Worm (Caenorhabditis elegans) whole organism, early embryonic: ENCODE results near the gene F45E10.2.

Experiments
- B0310.2 ChIP-seq: sonication (generic microtip); optimal IDR thresholded peaks from 2 replicates; lab custom pipeline; 2016; ENCODE audit warnings: mild to moderate bottlenecking, missing genetic modification characterization, missing compliant biosample characterization
- F13C5.2 ChIP-seq: sonication (generic microtip); optimal IDR thresholded peaks from 2 replicates; lab custom pipeline; 2017; ENCODE audit warnings: mild to moderate bottlenecking, missing genetic modification characterization, inconsistent platforms, missing compliant biosample characterization
- aly-1 ChIP-seq: sonication (generic microtip); optimal IDR thresholded peaks from 2 replicates; lab custom pipeline; 2016; ENCODE audit warnings: missing genetic modification characterization, missing compliant biosample characterization
- ama-1 ChIP-seq: fragments of 150-350 bp; optimal IDR thresholded peaks from 2 replicates; lab custom pipeline; 2014
- ceh-13 ChIP-seq: fragments of 200-800 bp; sonication (Bioruptor generic); optimal IDR thresholded peaks from 2 replicates; lab custom pipeline; 2018; ENCODE audit warnings: mild to moderate bottlenecking, missing genetic modification characterization, missing compliant biosample characterization
- ceh-36 ChIP-seq: sonication (generic microtip); optimal IDR thresholded peaks from 2 replicates; lab custom pipeline; 2016; ENCODE audit warnings: missing genetic modification characterization, inconsistent platforms, missing compliant biosample characterization
- ets-7 ChIP-seq: sonication (generic microtip); optimal IDR thresholded peaks from 2 replicates; lab custom pipeline; 2016; ENCODE audit warnings: missing genotype, missing genetic modification characterization, missing compliant biosample characterization
- flt-1 ChIP-seq: fragments of 200-800 bp; sonication (Bioruptor generic); IDR thresholded peaks from 2 replicates; pipeline ENCODE4 v1.3.6; 2022; ENCODE audit warnings: missing genetic modification characterization, missing compliant biosample characterization
- hmbx-1 ChIP-seq: sonication (generic microtip); optimal IDR thresholded peaks from 2 replicates; lab custom pipeline; 2016; ENCODE audit warnings: mild to moderate bottlenecking, missing genetic modification characterization, missing compliant biosample characterization
- hmg-4 ChIP-seq: fragments of 200-800 bp; sonication (Bioruptor generic); optimal IDR thresholded peaks from 2 replicates; lab custom pipeline; 2018; ENCODE audit warnings: mild to moderate bottlenecking, missing genetic modification characterization, missing compliant biosample characterization
- hnd-1 ChIP-seq: sonication (generic microtip); optimal IDR thresholded peaks from 2 replicates; lab custom pipeline; 2016; ENCODE audit warnings: missing genetic modification characterization, missing compliant biosample characterization
- pes-1 ChIP-seq: fragments of 200-800 bp; sonication (Bioruptor generic); IDR thresholded peaks from 2 replicates; pipeline ENCODE4 v1.3.6; 2022; ENCODE audit warnings: missing genetic modification reagents, missing genetic modification characterization, missing compliant biosample characterization
- scrt-1 ChIP-seq: fragments of 200-800 bp; sonication (Bioruptor generic); IDR thresholded peaks from 2 replicates; pipeline ENCODE4 v1.3.6; 2022; ENCODE audit warnings: missing genetic modification characterization, missing compliant biosample characterization
- sea-1 ChIP-seq: fragments of 200-800 bp; sonication (Bioruptor generic); conservative IDR thresholded peaks from 2 replicates; pipeline ENCODE4 v1.3.6; 2022; ENCODE audit warnings: missing genetic modification characterization, missing compliant biosample characterization
- tbx-11 ChIP-seq: fragments of 200-800 bp; sonication (Bioruptor generic); IDR thresholded peaks from 2 replicates; pipeline ENCODE4 v1.3.6; 2022; ENCODE audit warnings: missing genetic modification characterization, missing compliant biosample characterization
- tbx-37 ChIP-seq: fragments of 200-800 bp; sonication (Bioruptor generic); conservative IDR thresholded peaks from 2 replicates; pipeline ENCODE4 v1.3.6; 2022; ENCODE audit warnings: missing genetic modification reagents, missing genetic modification characterization, missing compliant biosample characterization
- tra-4 ChIP-seq: sonication (generic microtip); optimal IDR thresholded peaks from 2 replicates; lab custom pipeline; 2017; ENCODE audit warnings: missing genetic modification characterization, missing compliant biosample characterization

F45E10.2 gene

DNA sequence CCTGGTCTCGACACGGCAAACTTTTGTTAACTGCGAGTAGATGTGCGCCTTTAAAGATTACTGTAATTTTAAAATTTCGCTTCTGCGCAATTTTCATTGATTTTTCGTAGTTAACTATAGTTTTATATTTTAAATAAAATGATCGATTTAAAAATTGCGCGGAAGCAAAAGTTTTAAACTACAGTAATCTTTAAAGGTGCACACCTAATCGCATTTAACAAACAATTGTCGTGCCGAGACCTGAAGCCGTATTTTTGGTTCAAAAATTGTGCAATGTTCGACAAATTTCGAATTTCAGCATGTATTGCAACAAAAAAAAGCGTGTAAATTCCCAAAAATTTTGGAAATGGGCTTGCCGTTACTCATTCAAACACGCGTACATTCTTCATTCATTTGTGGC is 39.3 kb upstream of the F45E10.2 start:
- TF ChIP-seq ceh-36 (tag; lab: Kevin White, UChicago) (no peak), ceh-13 (GFP tag; lab: Kevin White, UChicago) (no peak), pes-1 (GFP tag; lab: Robert Waterston, UW) (no peak), hmg-4 (GFP tag; lab: Kevin White, UChicago) (no peak), tra-4 (no peak), B0310.2 (tag; lab: Kevin White, UChicago) (no peak), ama-1 (lab: Kevin White, UChicago) (no peak), flt-1 (GFP tag; lab: Robert Waterston, UW) (no peak), aly-1 (tag; lab: Kevin White, UChicago) (no peak), sea-1 (GFP tag; lab: Robert Waterston, UW) (no peak), hnd-1 (no peak), F13C5.2 (tag; lab: Kevin White, UChicago) (no peak), ets-7 (tag; lab: Kevin White, UChicago) (no peak), scrt-1 (GFP tag; lab: Robert Waterston, UW) (no peak)

DNA sequence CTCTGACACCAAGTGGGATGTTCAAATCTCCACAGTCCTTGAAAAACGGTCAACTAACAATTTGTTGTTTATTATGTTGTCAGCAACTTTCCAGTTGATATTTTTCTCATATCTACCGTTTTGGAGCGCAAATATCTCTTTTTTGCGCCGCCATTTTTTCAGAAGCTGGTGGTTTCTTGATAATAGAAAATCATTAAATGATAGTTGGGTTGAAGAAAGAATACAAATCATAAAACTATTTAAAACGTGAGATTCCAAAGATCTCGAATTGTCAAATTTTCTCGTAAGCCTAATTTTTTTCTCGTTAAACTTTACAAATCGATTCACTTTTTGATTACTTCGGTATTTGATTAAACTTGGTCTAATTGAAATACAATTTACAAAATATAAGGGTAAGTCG is 37.3 kb upstream of the F45E10.2 start, which contains the start of gene rpl-42:
Gene rpl-42 (plus strand): TSS at position 301 of the 400 bp plus-strand sequence.
- TF ChIP-seq F13C5.2 (tag; lab: Kevin White, UChicago), result no peak
- TF ChIP-seq scrt-1 (GFP tag; lab: Robert Waterston, UW), result no peak
- no peak for TF ChIP-seq aly-1 (tag; lab: Kevin White, UChicago)
- no peak for TF ChIP-seq tra-4
- no peak for TF ChIP-seq flt-1 (GFP tag; lab: Robert Waterston, UW)
- no peak for TF ChIP-seq tbx-37
- TF ChIP-seq hmbx-1, result no peak
- no peak for TF ChIP-seq hnd-1
- TF ChIP-seq pes-1 (GFP tag; lab: Robert Waterston, UW), result no peak
- TF ChIP-seq ceh-13 (GFP tag; lab: Kevin White, UChicago), result no peak
- TF ChIP-seq sea-1 (GFP tag; lab: Robert Waterston, UW), result no peak
- TF ChIP-seq ets-7 (tag; lab: Kevin White, UChicago), result no peak
- no peak for TF ChIP-seq tbx-11 (GFP tag; lab: Robert Waterston, UW)
- no peak for TF ChIP-seq ama-1 (lab: Kevin White, UChicago)
- TF ChIP-seq ceh-36 (tag; lab: Kevin White, UChicago), result no peak

DNA sequence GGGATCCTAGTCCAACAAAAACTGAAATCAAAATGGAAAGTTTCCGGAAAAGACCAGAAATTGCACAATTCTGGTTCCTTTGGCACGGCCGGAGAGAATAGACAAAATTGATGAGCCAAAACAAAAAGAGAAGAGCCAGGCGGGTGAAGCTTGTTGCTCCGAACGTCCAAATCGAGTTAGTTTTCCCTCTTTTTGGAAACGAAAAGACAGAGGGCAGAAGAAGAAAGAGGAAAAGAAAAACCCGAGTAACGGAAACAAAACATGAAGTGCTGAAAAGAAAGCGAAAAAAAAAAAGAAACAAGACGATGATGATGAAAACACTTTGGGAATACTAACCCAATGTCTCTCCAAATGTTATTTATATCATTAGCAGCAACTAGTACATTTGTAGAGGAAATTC is 36.5 kb upstream of the F45E10.2 start:
- TF ChIP-seq hnd-1 (no peak), scrt-1 (GFP tag; lab: Robert Waterston, UW) (no peak), ceh-13 (GFP tag; lab: Kevin White, UChicago) (no peak), ets-7 (tag; lab: Kevin White, UChicago) (no peak), ama-1 (lab: Kevin White, UChicago) (no peak), sea-1 (GFP tag; lab: Robert Waterston, UW) (no peak), flt-1 (GFP tag; lab: Robert Waterston, UW) (no peak), aly-1 (tag; lab: Kevin White, UChicago) (no peak), tbx-11 (GFP tag; lab: Robert Waterston, UW) (no peak), tbx-37 (no peak)

DNA sequence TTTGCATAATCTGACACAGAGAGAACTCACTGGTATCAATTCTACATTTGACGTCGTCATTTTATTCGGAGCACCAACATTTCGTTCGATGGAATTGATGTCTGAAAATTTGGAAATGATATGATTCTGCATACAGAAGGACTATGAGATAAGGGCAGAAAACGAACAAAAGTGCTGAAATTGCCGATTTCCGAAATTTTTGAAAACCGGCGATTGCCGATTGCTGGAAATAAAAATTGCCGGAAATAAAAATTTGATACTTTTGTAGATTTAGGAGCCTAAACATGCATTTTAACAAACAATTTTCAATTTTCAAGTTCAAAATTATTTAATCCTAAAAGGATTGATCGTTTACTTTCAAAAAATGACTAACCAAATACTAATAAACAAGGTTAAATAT is 34.2 kb upstream of the F45E10.2 start, which contains the start of gene unc-53:
Gene unc-53 (minus strand): TSS at position 101 of the 400 bp plus-strand sequence.
- no peak for TF ChIP-seq flt-1 (GFP tag; lab: Robert Waterston, UW)

DNA sequence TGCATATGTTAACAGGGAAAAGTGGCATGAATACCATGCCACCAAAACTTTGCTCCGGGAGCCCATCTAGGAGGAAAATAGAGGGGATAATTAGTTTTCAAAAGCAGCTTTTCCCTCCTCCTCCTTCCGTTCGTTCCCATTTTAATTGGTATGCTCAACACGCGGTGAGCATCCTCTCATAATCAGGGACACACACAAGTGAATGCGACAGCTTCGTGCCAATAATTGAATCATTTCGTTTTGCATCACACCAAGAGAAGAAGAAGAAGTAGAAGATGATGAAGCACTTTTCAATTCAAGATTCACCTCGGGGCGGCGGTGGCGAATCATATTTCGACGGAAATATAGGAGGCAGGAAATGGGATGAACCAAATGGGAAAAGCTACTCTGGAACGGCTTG is 33.0 kb upstream of the F45E10.2 start:
- TF ChIP-seq scrt-1 (GFP tag; lab: Robert Waterston, UW) (0 out of 2 replicates have a peak, but pooled peaks have one; percentile 18), flt-1 (GFP tag; lab: Robert Waterston, UW) (no peak)

DNA sequence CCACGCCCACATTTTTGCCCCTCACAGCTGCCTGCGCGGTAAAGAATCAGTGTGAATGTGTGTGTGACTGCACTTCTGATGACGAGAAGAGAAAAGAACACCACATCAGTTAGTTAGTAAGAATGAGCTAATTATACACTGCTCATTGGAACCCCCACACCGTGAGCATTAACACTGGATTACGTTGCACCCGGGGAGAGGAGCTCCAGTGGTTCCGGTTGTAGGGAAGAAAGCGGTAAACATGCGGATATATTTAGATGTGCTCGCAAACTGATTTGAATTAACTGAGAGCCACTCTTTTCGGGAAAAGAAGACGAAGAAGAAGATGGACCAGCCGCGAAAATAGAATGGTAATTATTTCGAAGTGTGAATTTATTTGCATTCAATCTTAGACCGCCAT is 31.6 kb upstream of the F45E10.2 start:
- TF ChIP-seq ceh-36 (tag; lab: Kevin White, UChicago), result no peak
- TF ChIP-seq aly-1 (tag; lab: Kevin White, UChicago), result no peak
- TF ChIP-seq sea-1 (GFP tag; lab: Robert Waterston, UW), result no peak
- no peak for TF ChIP-seq F13C5.2 (tag; lab: Kevin White, UChicago)
- no peak for TF ChIP-seq ama-1 (lab: Kevin White, UChicago)
- no peak for TF ChIP-seq ceh-13 (GFP tag; lab: Kevin White, UChicago)
- TF ChIP-seq ets-7 (tag; lab: Kevin White, UChicago), result no peak
- TF ChIP-seq hmg-4 (GFP tag; lab: Kevin White, UChicago), result no peak
- TF ChIP-seq tbx-37, result no peak
- TF ChIP-seq pes-1 (GFP tag; lab: Robert Waterston, UW), result no peak
- TF ChIP-seq tbx-11 (GFP tag; lab: Robert Waterston, UW), result no peak
- TF ChIP-seq scrt-1 (GFP tag; lab: Robert Waterston, UW), result no peak
- TF ChIP-seq tra-4, result no peak
- no peak for TF ChIP-seq B0310.2 (tag; lab: Kevin White, UChicago)
- no peak for TF ChIP-seq hnd-1
- no peak for TF ChIP-seq flt-1 (GFP tag; lab: Robert Waterston, UW)

DNA sequence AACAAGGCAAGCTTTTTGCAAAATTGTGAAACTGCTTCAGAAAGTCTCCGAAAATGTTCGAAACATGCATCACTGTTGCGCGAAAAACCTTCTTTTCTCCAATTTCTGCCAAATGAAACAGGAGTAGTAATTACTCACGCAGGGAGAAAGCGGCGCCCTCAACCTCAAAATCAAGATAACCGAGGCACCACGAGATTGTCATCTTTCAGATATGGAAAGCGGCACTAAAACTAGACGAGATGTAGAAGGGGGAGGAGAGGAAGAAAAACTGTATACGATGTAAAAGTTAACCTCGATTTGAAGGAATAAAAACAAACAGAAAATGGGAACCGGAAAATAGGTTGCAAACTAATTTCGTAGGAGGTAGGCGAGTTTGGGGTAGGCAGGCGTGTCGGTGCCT is 21.4 kb upstream of the F45E10.2 start:
- no peak for TF ChIP-seq ceh-13 (GFP tag; lab: Kevin White, UChicago)
- TF ChIP-seq ceh-36 (tag; lab: Kevin White, UChicago), result no peak
- TF ChIP-seq B0310.2 (tag; lab: Kevin White, UChicago), result no peak
- TF ChIP-seq F13C5.2 (tag; lab: Kevin White, UChicago), result no peak
- no peak for TF ChIP-seq flt-1 (GFP tag; lab: Robert Waterston, UW)
- no peak for TF ChIP-seq ama-1 (lab: Kevin White, UChicago)
- TF ChIP-seq hmg-4 (GFP tag; lab: Kevin White, UChicago), result no peak
- no peak for TF ChIP-seq ets-7 (tag; lab: Kevin White, UChicago)
- no peak for TF ChIP-seq hmbx-1
- no peak for TF ChIP-seq sea-1 (GFP tag; lab: Robert Waterston, UW)
- no peak for TF ChIP-seq hnd-1
- TF ChIP-seq tra-4, result no peak
- TF ChIP-seq aly-1 (tag; lab: Kevin White, UChicago), result no peak
- TF ChIP-seq scrt-1 (GFP tag; lab: Robert Waterston, UW), result no peak
- TF ChIP-seq pes-1 (GFP tag; lab: Robert Waterston, UW), result no peak
- no peak for TF ChIP-seq tbx-11 (GFP tag; lab: Robert Waterston, UW)
- no peak for TF ChIP-seq tbx-37
